Fruit fly (Drosophila melanogaster) whole organism, embryonic: ENCODE data around the gene CG15767.

Experiments used
- Abd-B ChIP-seq: fragments of 200-800 bp; sonication (Bioruptor generic); optimal IDR thresholded peaks from 2 replicates; lab custom pipeline; 2018; ENCODE audit warnings: missing biosample characterization, mild to moderate bottlenecking, missing genetic modification characterization, moderate library complexity
- Aef1 ChIP-seq: fragments of 200-800 bp; sonication (Bioruptor generic); IDR thresholded peaks from 3 replicates; pipeline ENCODE4 v1.3.6; 2022; ENCODE audit warnings: missing biosample characterization, missing genetic modification characterization
- CG12236 ChIP-seq: fragments of 200-800 bp; sonication (Bioruptor generic); optimal IDR thresholded peaks from 2 replicates; lab custom pipeline; 2016; ENCODE audit warnings: missing biosample characterization, missing genetic modification characterization
- CG13624 ChIP-seq: fragments of 200-800 bp; sonication (Bioruptor generic); optimal IDR thresholded peaks from 2 replicates; lab custom pipeline; 2016; ENCODE audit warnings: missing biosample characterization, missing genetic modification characterization
- CG1529 ChIP-seq: fragments of 200-800 bp; sonication (Bioruptor generic); optimal IDR thresholded peaks from 3 replicates; lab custom pipeline; 2018; ENCODE audit warnings: missing biosample characterization, missing genetic modification characterization
- CG15479 ChIP-seq: fragments of 200-800 bp; sonication (Bioruptor generic); optimal IDR thresholded peaks from 3 replicates; lab custom pipeline; 2019; ENCODE audit warnings: missing biosample characterization, mild to moderate bottlenecking, missing genetic modification characterization, moderate library complexity
- CG15514 ChIP-seq: fragments of 200-800 bp; sonication (Bioruptor generic); optimal IDR thresholded peaks from 3 replicates; lab custom pipeline; 2017; ENCODE audit warnings: missing biosample characterization, missing genetic modification characterization, mild to moderate bottlenecking, moderate library complexity, missing genetic modification reagents
- CG17361 ChIP-seq: fragments of 200-800 bp; sonication (Bioruptor generic); IDR thresholded peaks from 3 replicates; pipeline ENCODE4 v1.3.6; 2022; ENCODE audit warnings: missing biosample characterization, missing genetic modification characterization
- CG1792 ChIP-seq: fragments of 200-800 bp; sonication (Bioruptor generic); optimal IDR thresholded peaks from 2 replicates; lab custom pipeline; 2016; ENCODE audit warnings: missing biosample characterization, missing genetic modification characterization
- CG2875 ChIP-seq: fragments of 200-800 bp; sonication (Bioruptor generic); optimal IDR thresholded peaks from 2 replicates; lab custom pipeline; 2017; ENCODE audit warnings: missing biosample characterization, mild to moderate bottlenecking, missing genetic modification characterization, missing genetic modification reagents
- CG32772 ChIP-seq: fragments of 200-800 bp; sonication (Bioruptor generic); IDR thresholded peaks from 2 replicates; pipeline ENCODE4 v1.3.6; 2022; ENCODE audit warnings: missing biosample characterization, missing genetic modification characterization
- CG3838 ChIP-seq: fragments of 200-800 bp; sonication (Bioruptor generic); optimal IDR thresholded peaks from 3 replicates; lab custom pipeline; 2016; ENCODE audit warnings: missing biosample characterization, missing genetic modification characterization
- CG3847 ChIP-seq: fragments of 200-800 bp; sonication (Bioruptor generic); IDR thresholded peaks from 2 replicates; pipeline ENCODE4 v1.3.6; 2022; ENCODE audit warnings: missing biosample characterization, missing genetic modification characterization
- CG42726 ChIP-seq: fragments of 200-800 bp; sonication (Bioruptor generic); IDR thresholded peaks from 2 replicates; pipeline ENCODE4 v1.3.6; 2022; ENCODE audit warnings: missing biosample characterization, missing genetic modification characterization; ENCODE audit not compliant: partially characterized antibody
- CG4854 ChIP-seq: fragments of 200-800 bp; sonication (Bioruptor generic); optimal IDR thresholded peaks from 2 replicates; lab custom pipeline; 2016; ENCODE audit warnings: missing biosample characterization, missing genetic modification characterization, inconsistent platforms
- CG5953 ChIP-seq: fragments of 200-800 bp; sonication (Bioruptor generic); IDR thresholded peaks from 2 replicates; pipeline ENCODE4 v1.3.6; 2022; ENCODE audit warnings: missing biosample characterization, missing genetic modification characterization
- CG6683 ChIP-seq: fragments of 200-800 bp; sonication (Bioruptor generic); optimal IDR thresholded peaks from 2 replicates; lab custom pipeline; 2017; ENCODE audit warnings: missing biosample characterization, mild to moderate bottlenecking, missing genetic modification characterization, missing genetic modification reagents
- CG7928 ChIP-seq: fragments of 200-800 bp; sonication (Bioruptor generic); optimal IDR thresholded peaks from 2 replicates; lab custom pipeline; 2017; ENCODE audit warnings: missing biosample characterization, mild to moderate bottlenecking, missing genetic modification characterization
- CG9609 ChIP-seq: fragments of 200-800 bp; sonication (Bioruptor generic); optimal IDR thresholded peaks from 3 replicates; lab custom pipeline; 2016; ENCODE audit warnings: missing biosample characterization, missing genetic modification characterization
- CG9932 ChIP-seq: fragments of 200-800 bp; sonication (Bioruptor generic); IDR thresholded peaks from 2 replicates; pipeline ENCODE4 v1.3.6; 2022; ENCODE audit warnings: missing biosample characterization, missing genetic modification characterization
- D19A ChIP-seq: fragments of 200-800 bp; optimal IDR thresholded peaks from 3 replicates; lab custom pipeline; 2019; ENCODE audit warnings: missing biosample characterization, mild to moderate bottlenecking, missing genetic modification characterization, moderate library complexity
- Dad ChIP-seq: fragments of 200-800 bp; sonication (Bioruptor generic); optimal IDR thresholded peaks from 3 replicates; lab custom pipeline; 2016; ENCODE audit warnings: missing biosample characterization, missing genetic modification characterization
- Deaf1 ChIP-seq: fragments of 200-800 bp; optimal IDR thresholded peaks from 3 replicates; lab custom pipeline; 2019; ENCODE audit warnings: missing biosample characterization, mild to moderate bottlenecking, missing genetic modification characterization, moderate library complexity
- Doc3 ChIP-seq: fragments of 200-800 bp; sonication (Bioruptor generic); IDR thresholded peaks from 3 replicates; pipeline ENCODE4 v1.3.6; 2022; ENCODE audit warnings: missing biosample characterization, missing genetic modification characterization; ENCODE audit not compliant: partially characterized antibody
- Jarid2 ChIP-seq: fragments of 200-800 bp; sonication (Bioruptor generic); optimal IDR thresholded peaks from 3 replicates; lab custom pipeline; 2017; ENCODE audit warnings: mild to moderate bottlenecking, missing biosample characterization, missing genetic modification reagents, missing genetic modification characterization
- Lhr ChIP-seq: fragments of 200-800 bp; sonication (Bioruptor generic); optimal IDR thresholded peaks from 3 replicates; lab custom pipeline; 2017; ENCODE audit warnings: mild to moderate bottlenecking, missing biosample characterization, missing genetic modification reagents, missing genetic modification characterization
- Neu2 ChIP-seq: fragments of 200-800 bp; sonication (Bioruptor generic); optimal IDR thresholded peaks from 3 replicates; lab custom pipeline; 2016; ENCODE audit warnings: missing biosample characterization, missing genetic modification characterization, borderline replicate concordance
- Scr ChIP-seq: fragments of 200-800 bp; sonication (Bioruptor generic); IDR thresholded peaks from 2 replicates; pipeline ENCODE4 v1.3.6; 2022; ENCODE audit warnings: missing biosample characterization, missing genetic modification characterization; ENCODE audit not compliant: partially characterized antibody
- Sry-δ ChIP-seq: fragments of 200-800 bp; sonication (Bioruptor generic); optimal IDR thresholded peaks from 2 replicates; lab custom pipeline; 2016; ENCODE audit warnings: missing biosample characterization, missing genetic modification characterization
- Tbp ChIP-seq: fragments of >200 bp; optimal IDR thresholded peaks from 2 replicates; lab custom pipeline; 2018; ENCODE audit warnings: missing biosample characterization, missing genetic modification characterization
- YL-1 ChIP-seq: fragments of 200-800 bp; sonication (Bioruptor generic); optimal IDR thresholded peaks from 3 replicates; lab custom pipeline; 2017; ENCODE audit warnings: missing biosample characterization, mild to moderate bottlenecking, missing genetic modification characterization
- bbx ChIP-seq: fragments of 200-800 bp; sonication (Bioruptor generic); IDR thresholded peaks from 2 replicates; pipeline ENCODE4 v1.3.6; 2022; ENCODE audit warnings: missing biosample characterization, missing genetic modification characterization; ENCODE audit not compliant: partially characterized antibody
- crc ChIP-seq: fragments of 200-800 bp; sonication (Bioruptor generic); optimal IDR thresholded peaks from 2 replicates; lab custom pipeline; 2016; ENCODE audit warnings: missing biosample characterization, missing genetic modification characterization
- dan ChIP-seq: fragments of 200-800 bp; sonication (Bioruptor generic); IDR thresholded peaks from 2 replicates; pipeline ENCODE4 v1.3.6; 2022; ENCODE audit warnings: missing biosample characterization, missing genetic modification characterization
- exex ChIP-seq: fragments of 200-800 bp; sonication (Bioruptor generic); optimal IDR thresholded peaks from 4 replicates; lab custom pipeline; 2018; ENCODE audit warnings: missing biosample characterization, mild to moderate bottlenecking, missing genetic modification characterization, moderate library complexity
- fd102C ChIP-seq: fragments of 200-800 bp; sonication (Bioruptor generic); optimal IDR thresholded peaks from 2 replicates; lab custom pipeline; 2018; ENCODE audit warnings: missing biosample characterization, mild to moderate bottlenecking, missing genetic modification characterization, moderate library complexity
- fd96Cb ChIP-seq: fragments of 200-800 bp; sonication (Bioruptor generic); optimal IDR thresholded peaks from 2 replicates; lab custom pipeline; 2018; ENCODE audit warnings: missing biosample characterization, mild to moderate bottlenecking, missing genetic modification characterization, moderate library complexity
- fu2 ChIP-seq: fragments of 200-800 bp; sonication (Bioruptor generic); optimal IDR thresholded peaks from 2 replicates; lab custom pipeline; 2016; ENCODE audit warnings: missing biosample characterization, missing genetic modification characterization
- grau ChIP-seq: fragments of 200-800 bp; optimal IDR thresholded peaks from 3 replicates; lab custom pipeline; 2019; ENCODE audit warnings: missing biosample characterization, mild to moderate bottlenecking, missing genetic modification characterization, moderate library complexity
- ham ChIP-seq: fragments of 200-800 bp; sonication (Bioruptor generic); IDR thresholded peaks from 2 replicates; pipeline ENCODE4 v1.3.6; 2022; ENCODE audit warnings: missing biosample characterization, missing genetic modification characterization
- insv ChIP-seq, 2 experiments: fragments of 200-800 bp; sonication (Bioruptor generic); optimal IDR thresholded peaks; 3 replicates each; lab custom pipeline; 2016 to 2018; ENCODE audit warnings: missing biosample characterization in 2 of 2, missing genetic modification characterization in 2 of 2
- jumu ChIP-seq: fragments of 200-800 bp; sonication (Bioruptor generic); optimal IDR thresholded peaks from 3 replicates; lab custom pipeline; 2016; ENCODE audit warnings: missing biosample characterization, missing genetic modification characterization
- knrl ChIP-seq: fragments of 200-800 bp; sonication (Bioruptor generic); IDR thresholded peaks from 3 replicates; pipeline ENCODE4 v1.3.6; 2022; ENCODE audit warnings: missing biosample characterization, missing genetic modification characterization; ENCODE audit not compliant: partially characterized antibody
- lov ChIP-seq, 2 experiments: fragments of 200-800 bp in 1 of 2; fragments of >200 bp in 1 of 2; sonication (Bioruptor generic) in 1 of 2; IDR thresholded peaks in 1 of 2; optimal IDR thresholded peaks in 1 of 2; 2 replicates in 1 of 2; 3 replicates in 1 of 2; pipeline versions ENCODE4 v1.3.6 to Lab custom; 2017 to 2022; ENCODE audit warnings: missing biosample characterization in 1 of 2, missing genetic modification characterization in 1 of 2
- phol ChIP-seq: fragments of 200-800 bp; sonication (Bioruptor generic); optimal IDR thresholded peaks from 3 replicates; lab custom pipeline; 2018; ENCODE audit warnings: missing biosample characterization, mild to moderate bottlenecking, missing genetic modification characterization, moderate library complexity
- shn ChIP-seq: fragments of 200-800 bp; sonication (Bioruptor generic); optimal IDR thresholded peaks from 3 replicates; lab custom pipeline; 2016; ENCODE audit warnings: missing biosample characterization, missing genetic modification characterization
- slou ChIP-seq: fragments of 200-800 bp; sonication (Bioruptor generic); optimal IDR thresholded peaks from 3 replicates; lab custom pipeline; 2016; ENCODE audit warnings: missing biosample characterization, missing genetic modification characterization
- stc ChIP-seq: fragments of 200-800 bp; sonication (Bioruptor generic); IDR thresholded peaks from 2 replicates; pipeline ENCODE4 v1.3.6; 2022; ENCODE audit warnings: missing biosample characterization, missing genetic modification characterization
- tin ChIP-seq: fragments of 200-800 bp; sonication (Bioruptor generic); optimal IDR thresholded peaks from 3 replicates; lab custom pipeline; 2016; ENCODE audit warnings: missing biosample characterization, missing genetic modification characterization

Gene CG15767

dm6 chrX:5744992-5745732 is 44.1 kb upstream of the CG15767 start (continued):
- TF ChIP-seq stc (GFP tag; lab: Robert Waterston, UW) (no peak), ham (GFP tag; lab: Robert Waterston, UW) (no peak), jumu (peak; percentile 17), YL-1 (GFP tag; lab: Kevin White, UChicago) (no peak), grau (tag; lab: Kevin White, UChicago) (peak; percentile 9), phol (tag; lab: Kevin White, UChicago) (peak; percentile 32), CG12236 (no peak), Dad (GFP tag; lab: Kevin White, UChicago) (no peak), Scr (GFP tag; lab: Robert Waterston, UW) (peak; percentile 69), CG32772 (GFP tag; lab: Robert Waterston, UW) (no peak), CG1529 (GFP tag; lab: Kevin White, UChicago) (peak; percentile 30), Aef1 (GFP tag; lab: Robert Waterston, UW) (no peak), dan (no peak), fd96Cb (no peak), CG9932 (GFP tag; lab: Robert Waterston, UW) (peak; percentile 62), CG3847 (GFP tag; lab: Robert Waterston, UW) (no peak), CG4854 (GFP tag; lab: Kevin White, UChicago) (no peak), CG13624 (GFP tag; lab: Kevin White, UChicago) (no peak), CG3838 (GFP tag; lab: Kevin White, UChicago) (no peak), D19A (tag; lab: Kevin White, UChicago) (peak; percentile 4), Lhr (GFP tag; lab: Kevin White, UChicago) (no peak), crc (no peak), CG15514 (peak; percentile 11), Deaf1 (tag; lab: Kevin White, UChicago) (no peak), fd102C (GFP tag; lab: Kevin White, UChicago) (no peak), lov (optimal IDR thresholded peaks at IDR 0.05; lab: Kevin White, UChicago) (no peak), lov (GFP tag; IDR thresholded peaks at IDR 0.05; lab: Robert Waterston, UW) (no peak), Jarid2 (GFP tag; lab: Kevin White, UChicago) (no peak), knrl (peak; percentile 69; the same call in 2 of the 3 replicates), CG5953 (GFP tag; lab: Robert Waterston, UW) (no peak), Sry-δ (peak; percentile 69), fu2 (GFP tag; lab: Kevin White, UChicago) (no peak), CG17361 (GFP tag; lab: Robert Waterston, UW) (peak; percentile 47; the same call in 1 of the 3 replicates), exex (tag; lab: Kevin White, UChicago) (no peak), CG42726 (GFP tag; lab: Robert Waterston, UW) (0 out of 2 replicates have a peak, but pooled peaks have one; percentile 23), CG15479 (GFP tag; lab: Kevin White, UChicago) (no peak), insv (GFP tag; optimal IDR thresholded peaks at IDR 0.05; lab: Kevin White, UChicago) (no peak), CG2875 (no peak), CG7928 (GFP tag; lab: Kevin White, UChicago) (no peak), shn (GFP tag; lab: Kevin White, UChicago) (no peak), Tbp (GFP tag; lab: Kevin White, UChicago) (no peak), Doc3 (GFP tag; lab: Robert Waterston, UW) (peak; percentile 79), tin (GFP tag; lab: Kevin White, UChicago) (peak; percentile 12), CG9609 (peak; percentile 36), Abd-B (GFP tag; lab: Kevin White, UChicago) (no peak), Neu2 (GFP tag; lab: Kevin White, UChicago) (no peak), CG6683 (GFP tag; lab: Kevin White, UChicago) (no peak), slou (no peak), CG1792 (GFP tag; lab: Kevin White, UChicago) (no peak), bbx (GFP tag; lab: Robert Waterston, UW) (peak; percentile 46)
